Fruit fly (Drosophila melanogaster) whole organism, prepupa: Measurements from ENCODE around the gene CG17666.

Experiments
- CG10669 ChIP-seq: fragments of 200-800 bp; sonication (Bioruptor generic); optimal IDR thresholded peaks from 3 replicates; lab custom pipeline; 2018; ENCODE audit warnings: missing biosample characterization, mild to moderate bottlenecking, missing genetic modification characterization, moderate library complexity
- CG11294 ChIP-seq: fragments of 200-800 bp; sonication (Bioruptor generic); IDR thresholded peaks from 2 replicates; pipeline ENCODE4 v1.3.6; 2022; ENCODE audit warnings: missing biosample characterization, missing genetic modification characterization
- CG11762 ChIP-seq: fragments of 200-800 bp; sonication (Bioruptor generic); optimal IDR thresholded peaks from 3 replicates; lab custom pipeline; 2016; ENCODE audit warnings: missing biosample characterization, missing genetic modification characterization; ENCODE audit not compliant: insufficient read depth
- CG11902 ChIP-seq: fragments of 200-800 bp; sonication (Bioruptor generic); optimal IDR thresholded peaks from 3 replicates; lab custom pipeline; 2016; ENCODE audit warnings: missing biosample characterization, missing genetic modification characterization
- CG15336 ChIP-seq: fragments of 200-800 bp; sonication (Bioruptor generic); IDR thresholded peaks from 2 replicates; pipeline ENCODE4 v1.3.6; 2022; ENCODE audit warnings: missing biosample characterization, missing genetic modification characterization
- CG1621 ChIP-seq: fragments of 200-800 bp; sonication (Bioruptor generic); optimal IDR thresholded peaks from 3 replicates; lab custom pipeline; 2018; ENCODE audit warnings: missing biosample characterization, mild to moderate bottlenecking, missing genetic modification characterization
- CG16779 ChIP-seq: fragments of 200-800 bp; sonication (Bioruptor generic); optimal IDR thresholded peaks from 3 replicates; lab custom pipeline; 2017; ENCODE audit warnings: missing biosample characterization, mild to moderate bottlenecking, missing genetic modification characterization
- CG3032 ChIP-seq: fragments of 200-800 bp; optimal IDR thresholded peaks from 2 replicates; lab custom pipeline; 2019; ENCODE audit warnings: missing biosample characterization, mild to moderate bottlenecking, missing genetic modification characterization, moderate library complexity
- CG32006 ChIP-seq: fragments of 200-800 bp; sonication (Bioruptor generic); optimal IDR thresholded peaks from 3 replicates; lab custom pipeline; 2017; ENCODE audit warnings: missing biosample characterization, mild to moderate bottlenecking, missing genetic modification characterization
- CG34406 ChIP-seq: fragments of 200-800 bp; sonication (Bioruptor generic); optimal IDR thresholded peaks from 3 replicates; lab custom pipeline; 2016; ENCODE audit warnings: missing biosample characterization, missing genetic modification characterization
- CG4318 ChIP-seq: fragments of 200-800 bp; sonication (Bioruptor generic); optimal IDR thresholded peaks from 3 replicates; lab custom pipeline; 2017; ENCODE audit warnings: missing biosample characterization, mild to moderate bottlenecking, missing genetic modification characterization
- CG6163 ChIP-seq: fragments of 200-800 bp; sonication (Bioruptor generic); IDR thresholded peaks from 3 replicates; pipeline ENCODE4 v1.3.6; 2022; ENCODE audit warnings: missing biosample characterization, missing genetic modification characterization
- CG6276 ChIP-seq: fragments of 200-800 bp; sonication (Bioruptor generic); optimal IDR thresholded peaks from 2 replicates; lab custom pipeline; 2017; ENCODE audit warnings: missing biosample characterization, mild to moderate bottlenecking, missing genetic modification characterization
- CG6792 ChIP-seq: fragments of 200-800 bp; sonication (Bioruptor generic); optimal IDR thresholded peaks from 3 replicates; lab custom pipeline; 2016; ENCODE audit warnings: missing biosample characterization, missing genetic modification characterization
- CG6808 ChIP-seq: fragments of 200-800 bp; sonication (Bioruptor generic); optimal IDR thresholded peaks from 3 replicates; lab custom pipeline; 2017; ENCODE audit warnings: missing biosample characterization, missing genetic modification characterization, mild to moderate bottlenecking, moderate library complexity, missing genetic modification reagents
- CG6854 ChIP-seq: fragments of 200-800 bp; sonication (Bioruptor generic); optimal IDR thresholded peaks from 2 replicates; lab custom pipeline; 2017; ENCODE audit warnings: missing biosample characterization, mild to moderate bottlenecking, missing genetic modification characterization
- CG7368 ChIP-seq: fragments of 200-800 bp; sonication (Bioruptor generic); optimal IDR thresholded peaks from 3 replicates; lab custom pipeline; 2016; ENCODE audit warnings: missing biosample characterization, missing genetic modification characterization
- CG8119 ChIP-seq: fragments of 200-800 bp; sonication (Bioruptor generic); IDR thresholded peaks from 3 replicates; pipeline ENCODE4 v1.3.6; 2022; ENCODE audit warnings: missing biosample characterization, missing genetic modification characterization
- CG8319 ChIP-seq: fragments of 200-800 bp; sonication (Bioruptor generic); optimal IDR thresholded peaks from 3 replicates; lab custom pipeline; 2016; ENCODE audit warnings: missing biosample characterization, missing genetic modification characterization
- CG8632 ChIP-seq: fragments of 200-800 bp; sonication (Bioruptor generic); optimal IDR thresholded peaks from 3 replicates; lab custom pipeline; 2016; ENCODE audit warnings: missing biosample characterization, missing genetic modification characterization
- CG9139 ChIP-seq: fragments of 200-800 bp; sonication (Bioruptor generic); optimal IDR thresholded peaks from 3 replicates; lab custom pipeline; 2017; ENCODE audit warnings: missing biosample characterization, mild to moderate bottlenecking, missing genetic modification characterization
- Eip78C ChIP-seq: fragments of 200-800 bp; sonication (Bioruptor generic); peaks from one replicate; lab custom pipeline; 2016; ENCODE audit warnings: missing biosample characterization, missing genetic modification characterization
- Eip93F ChIP-seq: fragments of 200-800 bp; sonication (Bioruptor generic); optimal IDR thresholded peaks from 2 replicates; lab custom pipeline; 2016; ENCODE audit warnings: missing biosample characterization, mild to moderate bottlenecking, missing genetic modification characterization
- Ets21C ChIP-seq: fragments of 200-800 bp; sonication (Bioruptor generic); optimal IDR thresholded peaks from 3 replicates; lab custom pipeline; 2016; ENCODE audit warnings: missing biosample characterization, missing genetic modification characterization
- Ets96B ChIP-seq: fragments of 200-800 bp; optimal IDR thresholded peaks from 2 replicates; lab custom pipeline; 2019; ENCODE audit warnings: missing biosample characterization, mild to moderate bottlenecking, missing genetic modification characterization, moderate library complexity
- Hr38 ChIP-seq: sonication (Bioruptor generic); optimal IDR thresholded peaks from 2 replicates; lab custom pipeline; 2016; ENCODE audit warnings: missing biosample characterization, missing genetic modification characterization
- Hr4 ChIP-seq: fragments of 200-800 bp; sonication (Bioruptor generic); optimal IDR thresholded peaks from 3 replicates; lab custom pipeline; 2016; ENCODE audit warnings: missing biosample characterization, missing genetic modification characterization
- Lpt ChIP-seq: fragments of 200-800 bp; sonication (Bioruptor generic); optimal IDR thresholded peaks from 3 replicates; lab custom pipeline; 2016; ENCODE audit warnings: missing biosample characterization, missing genetic modification characterization
- OdsH ChIP-seq: fragments of 200-800 bp; sonication (Bioruptor generic); optimal IDR thresholded peaks from 3 replicates; lab custom pipeline; 2016; ENCODE audit warnings: missing biosample characterization, missing genetic modification characterization
- Sox14 ChIP-seq: fragments of 200-800 bp; sonication (Bioruptor generic); optimal IDR thresholded peaks from 3 replicates; lab custom pipeline; 2016; ENCODE audit warnings: missing biosample characterization, missing genetic modification characterization
- acj6 ChIP-seq: fragments of 200-800 bp; sonication (Bioruptor generic); optimal IDR thresholded peaks from 3 replicates; lab custom pipeline; 2016; ENCODE audit warnings: missing biosample characterization, missing genetic modification characterization
- cyc ChIP-seq: fragments of 200-800 bp; sonication (Bioruptor generic); optimal IDR thresholded peaks from 3 replicates; lab custom pipeline; 2016; ENCODE audit warnings: missing biosample characterization, missing genetic modification characterization
- dac ChIP-seq: fragments of 200-800 bp; sonication (Bioruptor generic); optimal IDR thresholded peaks from 2 replicates; lab custom pipeline; 2017; ENCODE audit warnings: missing biosample characterization, mild to moderate bottlenecking, missing genetic modification characterization
- dsx ChIP-seq: fragments of 200-800 bp; optimal IDR thresholded peaks from 3 replicates; lab custom pipeline; 2019; ENCODE audit warnings: missing biosample characterization, mild to moderate bottlenecking, missing genetic modification characterization, moderate library complexity; ENCODE audit not compliant: poor library complexity, severe bottlenecking
- eg ChIP-seq: fragments of 200-800 bp; sonication (Bioruptor generic); IDR thresholded peaks from 3 replicates; pipeline ENCODE4 v1.3.6; 2022; ENCODE audit warnings: missing biosample characterization, missing genetic modification characterization
- fd59A ChIP-seq: fragments of 200-800 bp; sonication (Bioruptor generic); optimal IDR thresholded peaks from 2 replicates; lab custom pipeline; 2017; ENCODE audit warnings: missing biosample characterization, mild to moderate bottlenecking, missing genetic modification characterization, missing genetic modification reagents
- fd85E ChIP-seq: fragments of 200-800 bp; sonication (Bioruptor generic); optimal IDR thresholded peaks from 3 replicates; lab custom pipeline; 2016; ENCODE audit warnings: missing biosample characterization, missing genetic modification characterization
- lz ChIP-seq: fragments of 200-800 bp; sonication (Bioruptor generic); optimal IDR thresholded peaks from 3 replicates; lab custom pipeline; 2016; ENCODE audit warnings: missing biosample characterization, missing genetic modification characterization
- salr ChIP-seq, 2 experiments: fragments of 200-800 bp; sonication (Bioruptor generic); optimal IDR thresholded peaks; 3 replicates each; lab custom pipeline; 2016 to 2018; ENCODE audit warnings: missing biosample characterization in 2 of 2, missing genetic modification characterization in 2 of 2, mild to moderate bottlenecking in 1 of 2
- spab ChIP-seq: fragments of 200-800 bp; sonication (Bioruptor generic); optimal IDR thresholded peaks from 2 replicates; lab custom pipeline; 2017; ENCODE audit warnings: missing biosample characterization, mild to moderate bottlenecking, missing genetic modification characterization, missing genetic modification reagents
- ss ChIP-seq, 2 experiments: fragments of 200-800 bp; sonication (Bioruptor generic); optimal IDR thresholded peaks; 2 replicates in 1 of 2; 3 replicates in 1 of 2; lab custom pipeline; 2017 to 2018; ENCODE audit warnings: mild to moderate bottlenecking in 2 of 2, missing biosample characterization in 2 of 2, missing genetic modification characterization in 2 of 2, moderate library complexity in 1 of 2
- svp ChIP-seq: fragments of 200-800 bp; sonication (Bioruptor generic); peaks from one replicate; lab custom pipeline; 2016; ENCODE audit warnings: missing biosample characterization, missing genetic modification characterization
- topi ChIP-seq: fragments of 200-800 bp; sonication (Bioruptor generic); optimal IDR thresholded peaks from 3 replicates; lab custom pipeline; 2016; ENCODE audit warnings: missing biosample characterization, missing genetic modification characterization
- vri ChIP-seq: fragments of 200-800 bp; sonication (Bioruptor generic); optimal IDR thresholded peaks from 3 replicates; lab custom pipeline; 2016; ENCODE audit warnings: missing biosample characterization, mild to moderate bottlenecking, missing genetic modification characterization

Gene CG17666

dm6 chr3L:12798795-12799311 lies 17.7 kb downstream of the CG17666 start (continued):
- no peak for TF ChIP-seq fd59A (GFP tag; lab: Kevin White, UChicago)
- TF ChIP-seq CG6163, result peak; percentile 47; the same call in 1 of the 3 replicates
- TF ChIP-seq CG4318 (GFP tag; lab: Kevin White, UChicago), result peak; percentile 27
- TF ChIP-seq CG8632, result peak; percentile 40
- peak; percentile 29; the same call in 1 of the 3 replicates for TF ChIP-seq eg
- TF ChIP-seq salr (GFP tag; optimal IDR thresholded peaks at IDR 0.05; lab: Kevin White, UChicago), result peak; percentile 33 to 50
- TF ChIP-seq lz (GFP tag; lab: Kevin White, UChicago), result peak; percentile 4
- TF ChIP-seq CG1621 (tag; lab: Kevin White, UChicago), result peak; percentile 32
- TF ChIP-seq dac (GFP tag; lab: Kevin White, UChicago), result no peak
- TF ChIP-seq topi (GFP tag; lab: Kevin White, UChicago), result peak; percentile 15
- peak; percentile 37 for TF ChIP-seq CG10669
- TF ChIP-seq CG8319 (GFP tag; lab: Kevin White, UChicago), result no peak
- peak; percentile 49 for TF ChIP-seq OdsH
- TF ChIP-seq Sox14 (GFP tag; lab: Kevin White, UChicago), result peak; percentile 65
- TF ChIP-seq CG15336 (GFP tag; lab: Robert Waterston, UW), result peak; percentile 55; the same call in 1 of the 2 replicates
- peak; percentile 44 for TF ChIP-seq vri (GFP tag; lab: Kevin White, UChicago)
- TF ChIP-seq CG8119 (GFP tag; lab: Robert Waterston, UW), result peak; percentile 57; the same call in 1 of the 3 replicates
- TF ChIP-seq CG6276 (GFP tag; lab: Kevin White, UChicago), result peak; percentile 20
- TF ChIP-seq cyc (GFP tag; lab: Kevin White, UChicago), result no peak
- TF ChIP-seq CG3032 (tag; lab: Kevin White, UChicago), result peak; percentile 3
- peak; percentile 40 for TF ChIP-seq CG9139
- TF ChIP-seq Ets21C (GFP tag; lab: Kevin White, UChicago), result no peak
- TF ChIP-seq Hr4 (GFP tag; lab: Kevin White, UChicago), result peak; percentile 65
- peak; percentile 58 for TF ChIP-seq acj6 (GFP tag; lab: Kevin White, UChicago)
- peak; percentile 22 for TF ChIP-seq CG34406 (GFP tag; lab: Kevin White, UChicago)
- TF ChIP-seq CG6792, result peak; percentile 9
- no peak for TF ChIP-seq CG11902

dm6 chr3L:12799431-12800147 lies 18.5 kb downstream of the CG17666 start:
- TF ChIP-seq CG16779 (tag; lab: Kevin White, UChicago), result no peak
- no peak for TF ChIP-seq Eip78C (GFP tag; lab: Kevin White, UChicago)
- peak; percentile 99 for TF ChIP-seq svp (GFP tag; lab: Kevin White, UChicago)

dm6 chr3L:12800167-12800566 lies 19.0 kb downstream of the CG17666 start:
- TF ChIP-seq Lpt (GFP tag; lab: Kevin White, UChicago), result no peak
- TF ChIP-seq CG7368 (GFP tag; lab: Kevin White, UChicago), result no peak
- TF ChIP-seq Hr38 (GFP tag; lab: Kevin White, UChicago), result no peak
- no peak for TF ChIP-seq CG11762
- no peak for TF ChIP-seq acj6 (GFP tag; lab: Kevin White, UChicago)
- TF ChIP-seq eg, result peak; percentile 44; the same call in 1 of the 3 replicates
- TF ChIP-seq spab (GFP tag; lab: Kevin White, UChicago), result no peak
- TF ChIP-seq dac (GFP tag; lab: Kevin White, UChicago), result no peak
- TF ChIP-seq ss (GFP tag; optimal IDR thresholded peaks at IDR 0.05; lab: Kevin White, UChicago), result no peak
- TF ChIP-seq CG11294 (GFP tag; lab: Robert Waterston, UW), result no peak
- no peak for TF ChIP-seq CG34406 (GFP tag; lab: Kevin White, UChicago)
- no peak for TF ChIP-seq CG6808 (GFP tag; lab: Kevin White, UChicago)
- no peak for TF ChIP-seq dsx (GFP tag; lab: Kevin White, UChicago)
- TF ChIP-seq Ets21C (GFP tag; lab: Kevin White, UChicago), result no peak
- TF ChIP-seq fd85E (GFP tag; lab: Kevin White, UChicago), result no peak
- no peak for TF ChIP-seq CG6792
- TF ChIP-seq CG8632, result no peak
- TF ChIP-seq CG11902, result no peak
- peak; percentile 30; the same call in 1 of the 2 replicates for TF ChIP-seq CG15336 (GFP tag; lab: Robert Waterston, UW)
- TF ChIP-seq CG8119 (GFP tag; lab: Robert Waterston, UW), result peak; percentile 40; the same call in 1 of the 3 replicates
- TF ChIP-seq Eip78C (GFP tag; lab: Kevin White, UChicago), result no peak
- TF ChIP-seq CG4318 (GFP tag; lab: Kevin White, UChicago), result no peak
- TF ChIP-seq CG1621 (tag; lab: Kevin White, UChicago), result no peak
- TF ChIP-seq Eip93F (GFP tag; lab: Kevin White, UChicago), result no peak
- TF ChIP-seq CG10669, result no peak
- TF ChIP-seq CG32006 (GFP tag; lab: Kevin White, UChicago), result peak; percentile 19
- TF ChIP-seq Ets96B (tag; lab: Kevin White, UChicago), result no peak
- no peak for TF ChIP-seq CG6854 (GFP tag; lab: Kevin White, UChicago)
- peak; percentile 7 for TF ChIP-seq svp (GFP tag; lab: Kevin White, UChicago)
- TF ChIP-seq CG6276 (GFP tag; lab: Kevin White, UChicago), result no peak
- TF ChIP-seq CG8319 (GFP tag; lab: Kevin White, UChicago), result no peak
